Worm (Caenorhabditis elegans): ENCODE data around the gene algn-11.
A peak's percentile ranks its signal among the peaks of the same experiment; 100 is the strongest.

The algn-11 gene

DNA sequence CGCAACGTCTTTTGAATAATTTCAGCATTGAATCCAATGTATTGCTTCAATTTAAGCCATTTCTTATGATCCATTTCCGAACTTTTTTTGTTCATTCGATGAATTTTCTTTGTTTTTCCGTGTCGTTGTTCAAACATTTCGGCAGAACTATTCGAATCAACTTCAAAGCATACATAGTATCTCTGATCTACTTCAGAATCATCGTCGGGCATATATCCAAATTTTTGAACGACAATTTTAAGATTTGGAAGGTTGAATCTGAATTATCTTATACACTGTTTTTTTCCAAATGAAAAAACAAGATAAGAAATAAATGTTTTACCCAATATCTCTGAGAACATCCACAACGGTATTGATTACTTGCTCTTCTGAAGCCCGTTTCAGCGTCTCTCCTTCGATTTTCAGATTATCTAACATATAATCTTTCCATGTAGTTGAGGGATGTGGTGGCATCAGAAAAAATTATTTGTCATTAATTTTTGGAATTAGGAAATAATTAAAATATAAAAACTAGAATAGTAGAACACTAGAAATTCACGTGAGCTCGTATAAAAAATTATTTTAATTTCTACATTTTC is 38.9 kb upstream of the algn-11 start, which contains the start of gene lab-2 (continued):
- TF ChIP-seq nhr-25 (tag; optimal IDR thresholded peaks at IDR 0.05; ENCODE audit: borderline replicate concordance, insufficient read depth) = peak; percentile 29

- TF ChIP-seq ces-1 (GFP tag; optimal IDR thresholded peaks at IDR 0.05) = no peak
- no peak for TF ChIP-seq snpc-1.2 (GFP tag; IDR thresholded peaks at IDR 0.05)
- TF ChIP-seq Y75B8A.6 (GFP tag; IDR thresholded peaks at IDR 0.05) = no peak
- no peak for TF ChIP-seq nhr-102 (tag; optimal IDR thresholded peaks at IDR 0.05)
- peak; percentile 58; the same call in 1 of the 2 replicates for TF ChIP-seq php-3 (GFP tag; IDR thresholded peaks at IDR 0.05)
- 0 out of 2 replicates have a peak, but pooled peaks have one; percentile 25 for TF ChIP-seq dmd-6 (GFP tag; IDR thresholded peaks at IDR 0.05)
- no peak for TF ChIP-seq nhr-42 (GFP tag; IDR thresholded peaks at IDR 0.05)
- TF ChIP-seq nhr-25 (tag; optimal IDR thresholded peaks at IDR 0.05; ENCODE audit: borderline replicate concordance, insufficient read depth) = no peak
- no peak for TF ChIP-seq Y48G9A.11 (GFP tag; IDR thresholded peaks at IDR 0.05)
- TF ChIP-seq ceh-62 (tag; optimal IDR thresholded peaks at IDR 0.05) = no peak
- TF ChIP-seq nhr-28 (tag; optimal IDR thresholded peaks at IDR 0.05) = peak; percentile 31
- TF ChIP-seq F49E8.2 (tag; optimal IDR thresholded peaks at IDR 0.05; ENCODE audit: borderline replicate concordance) = no peak
- TF ChIP-seq mep-1 (tag; optimal IDR thresholded peaks at IDR 0.05) = no peak
- no peak for TF ChIP-seq R02D3.7 (tag; optimal IDR thresholded peaks at IDR 0.05)
- TF ChIP-seq unc-39 (tag; optimal IDR thresholded peaks at IDR 0.05) = no peak
- no peak for TF ChIP-seq mxl-2 (GFP tag; conservative IDR thresholded peaks at IDR 0.05)
- TF ChIP-seq mes-2 (tag; optimal IDR thresholded peaks at IDR 0.05; ENCODE audit: poor library complexity, severe bottlenecking) = no peak
- TF ChIP-seq madf-9 (GFP tag; conservative IDR thresholded peaks at IDR 0.05) = no peak
- TF ChIP-seq nhr-237 (tag; optimal IDR thresholded peaks at IDR 0.05) = no peak
- TF ChIP-seq zag-1 (tag; optimal IDR thresholded peaks at IDR 0.05) = no peak
- no peak for TF ChIP-seq gei-8 (GFP tag; optimal IDR thresholded peaks at IDR 0.05)
- no peak for TF ChIP-seq lin-38 (GFP tag; IDR thresholded peaks at IDR 0.05)
- TF ChIP-seq unc-62 (GFP tag; optimal IDR thresholded peaks at IDR 0.05 in 1 of 2) = no peak
- TF ChIP-seq unc-62 (tag; optimal IDR thresholded peaks at IDR 0.05) = no peak
- no peak for TF ChIP-seq dve-1 (tag; optimal IDR thresholded peaks at IDR 0.05; ENCODE audit: insufficient read depth)
- no peak for TF ChIP-seq Y5F2A.4 (GFP tag; optimal IDR thresholded peaks at IDR 0.05)
- TF ChIP-seq ZK337.2 (GFP tag; IDR thresholded peaks at IDR 0.05) = no peak
- TF ChIP-seq hlh-11 (tag; optimal IDR thresholded peaks at IDR 0.05) = peak; percentile 41
- no peak for TF ChIP-seq tra-1 (GFP tag; IDR thresholded peaks at IDR 0.05)
- no peak for TF ChIP-seq F37D6.2 (tag; optimal IDR thresholded peaks at IDR 0.05)
- no peak for TF ChIP-seq ZK546.5 (tag; optimal IDR thresholded peaks at IDR 0.05)
- TF ChIP-seq hlh-30 (tag; optimal IDR thresholded peaks at IDR 0.05; ENCODE audit: insufficient read depth) = no peak
- no peak for TF ChIP-seq arid-1 (GFP tag; conservative IDR thresholded peaks at IDR 0.05)
- no peak for TF ChIP-seq nhr-41 (GFP tag; IDR thresholded peaks at IDR 0.05)
- no peak for TF ChIP-seq rbr-2 (tag; optimal IDR thresholded peaks at IDR 0.05)
- no peak for TF ChIP-seq T26A8.4 (GFP tag; IDR thresholded peaks at IDR 0.05)
- TF ChIP-seq nhr-48 (tag; optimal IDR thresholded peaks at IDR 0.05) = no peak
- TF ChIP-seq unc-130 (GFP tag; optimal IDR thresholded peaks at IDR 0.05) = no peak
- no peak for TF ChIP-seq hmg-1.1 (GFP tag; IDR thresholded peaks at IDR 0.05)
- TF ChIP-seq T20F7.1 (GFP tag; optimal IDR thresholded peaks at IDR 0.05) = no peak
- no peak for TF ChIP-seq zfp-3 (GFP tag; conservative IDR thresholded peaks at IDR 0.05)
- no peak for TF ChIP-seq daf-8 (GFP tag; IDR thresholded peaks at IDR 0.05)
- no peak for TF ChIP-seq aha-1 (tag)
- no peak for TF ChIP-seq fkh-10 (GFP tag; optimal IDR thresholded peaks at IDR 0.05)
- no peak for TF ChIP-seq madf-5 (GFP tag; IDR thresholded peaks at IDR 0.05)
- peak; percentile 51 for TF ChIP-seq pqm-1 (tag; optimal IDR thresholded peaks at IDR 0.05)
- TF ChIP-seq spr-3 (GFP tag; optimal IDR thresholded peaks at IDR 0.05) = no peak
- no peak for TF ChIP-seq nhr-111 (GFP tag; optimal IDR thresholded peaks at IDR 0.05)
Observed at ce11 chrIII:7323331-7323730, 33.0 kb upstream of the algn-11 start.

Measured in whole organism, L4 larva.